Fruit fly (Drosophila melanogaster) whole organism, pupa: ENCODE measurements around the gene RabX4.

Source experiments
- CG14655 ChIP-seq: fragments of 200-800 bp; sonication (Bioruptor generic); optimal IDR thresholded peaks from 3 replicates; lab custom pipeline; 2017; ENCODE audit warnings: mild to moderate bottlenecking, missing biosample characterization, missing genetic modification reagents, missing genetic modification characterization
- Pif1A ChIP-seq: fragments of 200-800 bp; sonication (Bioruptor generic); optimal IDR thresholded peaks from 3 replicates; lab custom pipeline; 2016; ENCODE audit warnings: missing biosample characterization, missing genetic modification characterization
- Pif1B ChIP-seq: fragments of 200-800 bp; sonication (Bioruptor generic); optimal IDR thresholded peaks from 3 replicates; lab custom pipeline; 2016; ENCODE audit warnings: missing biosample characterization, missing genetic modification characterization

DNA sequence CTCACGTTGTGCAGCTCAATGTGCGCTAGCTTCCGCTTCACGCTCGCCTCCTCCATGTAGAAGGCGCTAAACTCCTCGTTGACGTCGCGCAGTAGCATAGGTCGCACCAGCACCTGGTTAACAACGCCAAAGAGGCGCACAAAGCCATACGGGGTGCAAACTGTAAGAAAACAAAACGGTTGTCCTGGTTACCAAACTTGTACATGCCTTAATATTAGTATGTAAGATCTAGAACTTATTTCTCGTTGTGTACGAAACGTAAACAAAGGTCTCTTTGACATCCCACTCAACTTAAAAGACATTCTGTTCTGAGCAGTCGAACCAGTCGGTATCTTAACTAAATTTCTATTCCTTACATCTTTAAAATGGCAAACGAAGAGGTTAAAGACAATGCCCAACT lies 20.9 kb downstream of the RabX4 start, which contains the start of gene CG6980:
- TF ChIP-seq Pif1B (no peak), Pif1A (GFP tag; lab: Kevin White, UChicago) (no peak), CG14655 (GFP tag; lab: Kevin White, UChicago) (no peak)
